Worm (Caenorhabditis elegans) whole organism, early embryonic: Measurements from ENCODE around the gene R102.8.

ENCODE experiments used
- B0310.2 ChIP-seq: sonication (generic microtip); optimal IDR thresholded peaks from 2 replicates; lab custom pipeline; 2016; ENCODE audit warnings: mild to moderate bottlenecking, missing genetic modification characterization, missing compliant biosample characterization
- F13C5.2 ChIP-seq: sonication (generic microtip); optimal IDR thresholded peaks from 2 replicates; lab custom pipeline; 2017; ENCODE audit warnings: mild to moderate bottlenecking, missing genetic modification characterization, inconsistent platforms, missing compliant biosample characterization
- ama-1 ChIP-seq: fragments of 150-350 bp; optimal IDR thresholded peaks from 2 replicates; lab custom pipeline; 2014
- ceh-13 ChIP-seq: fragments of 200-800 bp; sonication (Bioruptor generic); optimal IDR thresholded peaks from 2 replicates; lab custom pipeline; 2018; ENCODE audit warnings: mild to moderate bottlenecking, missing genetic modification characterization, missing compliant biosample characterization
- ets-7 ChIP-seq: sonication (generic microtip); optimal IDR thresholded peaks from 2 replicates; lab custom pipeline; 2016; ENCODE audit warnings: missing genotype, missing genetic modification characterization, missing compliant biosample characterization
- flt-1 ChIP-seq: fragments of 200-800 bp; sonication (Bioruptor generic); IDR thresholded peaks from 2 replicates; pipeline ENCODE4 v1.3.6; 2022; ENCODE audit warnings: missing genetic modification characterization, missing compliant biosample characterization
- hnd-1 ChIP-seq: sonication (generic microtip); optimal IDR thresholded peaks from 2 replicates; lab custom pipeline; 2016; ENCODE audit warnings: missing genetic modification characterization, missing compliant biosample characterization
- sea-1 ChIP-seq: fragments of 200-800 bp; sonication (Bioruptor generic); conservative IDR thresholded peaks from 2 replicates; pipeline ENCODE4 v1.3.6; 2022; ENCODE audit warnings: missing genetic modification characterization, missing compliant biosample characterization
- tbx-11 ChIP-seq: fragments of 200-800 bp; sonication (Bioruptor generic); IDR thresholded peaks from 2 replicates; pipeline ENCODE4 v1.3.6; 2022; ENCODE audit warnings: missing genetic modification characterization, missing compliant biosample characterization
- tra-4 ChIP-seq: sonication (generic microtip); optimal IDR thresholded peaks from 2 replicates; lab custom pipeline; 2017; ENCODE audit warnings: missing genetic modification characterization, missing compliant biosample characterization

DNA sequence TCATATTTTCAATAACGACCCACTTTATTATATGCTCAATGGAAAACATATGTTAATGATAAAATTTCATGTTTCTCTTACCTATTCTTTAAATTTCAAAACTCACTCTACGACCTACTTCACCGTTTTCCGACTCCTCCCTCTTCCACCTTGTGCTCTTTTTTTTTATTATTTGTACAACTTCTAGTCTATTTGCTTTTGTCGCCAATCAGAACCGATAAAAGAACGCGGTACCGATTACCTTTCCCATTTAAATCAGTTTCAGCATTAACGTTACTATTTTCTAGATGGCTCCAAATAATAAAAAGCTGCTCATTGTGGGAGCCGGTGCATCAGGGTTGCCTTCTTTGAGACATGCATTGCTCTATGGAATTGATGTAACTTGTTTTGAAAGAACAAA, 28.3 kb downstream of the R102.8 start, which contains the start of gene fmo-1:
- TF ChIP-seq ama-1: no peak
- no peak for TF ChIP-seq hnd-1 (tag; lab: Kevin White, UChicago)
- TF ChIP-seq B0310.2 (tag; lab: Kevin White, UChicago): no peak
- TF ChIP-seq ets-7 (tag; lab: Kevin White, UChicago): no peak
- no peak for TF ChIP-seq tra-4
- TF ChIP-seq tbx-11 (GFP tag; lab: Robert Waterston, UW): no peak
- TF ChIP-seq ceh-13 (GFP tag; lab: Kevin White, UChicago): no peak
- TF ChIP-seq flt-1 (GFP tag; lab: Robert Waterston, UW): no peak
- TF ChIP-seq F13C5.2 (tag; lab: Kevin White, UChicago): no peak
- TF ChIP-seq sea-1 (GFP tag; lab: Robert Waterston, UW): no peak
